Fruit fly (Drosophila melanogaster) whole organism, adult: ENCODE data around the gene BTBD9.

Experiments used
- CG7045 ChIP-seq: fragments of 200-800 bp; sonication (Bioruptor generic); optimal IDR thresholded peaks from 2 replicates; lab custom pipeline; 2017; ENCODE audit warnings: missing biosample characterization, mild to moderate bottlenecking, missing genetic modification characterization
- Clk ChIP-seq: fragments of 200-800 bp; sonication (Bioruptor generic); optimal IDR thresholded peaks from 2 replicates; lab custom pipeline; 2017; ENCODE audit warnings: missing biosample characterization, missing genetic modification characterization
- kay ChIP-seq: fragments of 200-800 bp; sonication (Bioruptor generic); peaks from one replicate; lab custom pipeline; 2016; ENCODE audit warnings: missing biosample characterization, missing genetic modification characterization, borderline replicate concordance
- toe ChIP-seq: fragments of 200-800 bp; sonication (Bioruptor generic); optimal IDR thresholded peaks from 2 replicates; lab custom pipeline; 2016; ENCODE audit warnings: missing biosample characterization, missing genetic modification characterization

dm6 chrX:10732733-10733455 lies 35.4 kb upstream of the BTBD9 start:
- TF ChIP-seq CG7045 (no peak), Clk (GFP tag; lab: Kevin White, UChicago) (no peak), kay (GFP tag; lab: Kevin White, UChicago) (no peak), toe (GFP tag; lab: Kevin White, UChicago) (no peak)
